Fruit fly (Drosophila melanogaster) Kc167 (cell line): ENCODE measurements around the gene CG13455.

Source experiments
- Sin3A ChIP-seq: fragments of >200 bp; optimal IDR thresholded peaks from 2 replicates; lab custom pipeline; 2018; ENCODE audit warnings: missing external identifiers
- h ChIP-seq: fragments of >200 bp; optimal IDR thresholded peaks from 3 replicates; lab custom pipeline; 2018; ENCODE audit warnings: missing external identifiers
- insv ChIP-seq: fragments of >200 bp; optimal IDR thresholded peaks from 3 replicates; lab custom pipeline; 2018; ENCODE audit warnings: missing external identifiers
- psq ChIP-seq: fragments of >200 bp; optimal IDR thresholded peaks from 2 replicates; lab custom pipeline; 2017; ENCODE audit warnings: missing external identifiers
- ttk ChIP-seq: sonication (Bioruptor generic); optimal IDR thresholded peaks from 2 replicates; lab custom pipeline; 2017; ENCODE audit warnings: missing external identifiers

- TF ChIP-seq h (lab: Kevin White, UChicago) (no peak), ttk (lab: Kevin White, UChicago) (no peak), psq (lab: Kevin White, UChicago) (no peak), insv (no peak), Sin3A (no peak)
Measured at dm6 chr3L:15523806-15524346, 27.5 kb downstream of the CG13455 start, which contains the start of gene CG7945.
